Fruit fly (Drosophila melanogaster) whole organism, embryonic: ENCODE data around the gene CG14650.

Source experiments
- CG10321 ChIP-seq: fragments of 200-800 bp; sonication (Bioruptor generic); IDR thresholded peaks from 2 replicates; pipeline ENCODE4 v1.3.6; 2022; ENCODE audit warnings: missing biosample characterization, missing genetic modification characterization
- CG10959 ChIP-seq: fragments of 200-800 bp; sonication (Bioruptor generic); IDR thresholded peaks from 2 replicates; pipeline ENCODE4 v1.3.6; 2022; ENCODE audit warnings: missing biosample characterization, missing genetic modification characterization
- CG11560 ChIP-seq: fragments of 200-800 bp; sonication (Bioruptor generic); IDR thresholded peaks from 3 replicates; pipeline ENCODE4 v1.3.6; 2022; ENCODE audit warnings: missing biosample characterization, missing genetic modification characterization
- CG12299 ChIP-seq: fragments of 200-800 bp; sonication (Bioruptor generic); optimal IDR thresholded peaks from 2 replicates; lab custom pipeline; 2018; ENCODE audit warnings: missing biosample characterization, mild to moderate bottlenecking, missing genetic modification characterization
- CG14860 ChIP-seq: fragments of 200-800 bp; sonication (Bioruptor generic); IDR thresholded peaks from 3 replicates; pipeline ENCODE4 v1.3.6; 2022; ENCODE audit warnings: missing biosample characterization, missing genetic modification characterization; ENCODE audit not compliant: partially characterized antibody
- CG18262 ChIP-seq: fragments of 200-800 bp; optimal IDR thresholded peaks from 3 replicates; lab custom pipeline; 2019; ENCODE audit warnings: missing biosample characterization, mild to moderate bottlenecking, missing genetic modification characterization, moderate library complexity
- CG1832 ChIP-seq: fragments of 200-800 bp; sonication (Bioruptor generic); optimal IDR thresholded peaks from 2 replicates; lab custom pipeline; 2017; ENCODE audit warnings: missing biosample characterization, mild to moderate bottlenecking, missing genetic modification characterization, inconsistent platforms
- CG2129 ChIP-seq: fragments of 200-800 bp; sonication (Bioruptor generic); IDR thresholded peaks from 2 replicates; pipeline ENCODE4 v1.3.6; 2022; ENCODE audit warnings: missing biosample characterization, missing genetic modification characterization; ENCODE audit not compliant: partially characterized antibody
- CG2678 ChIP-seq: fragments of 200-800 bp; sonication (Bioruptor generic); optimal IDR thresholded peaks from 3 replicates; lab custom pipeline; 2019; ENCODE audit warnings: missing biosample characterization, mild to moderate bottlenecking, missing genetic modification characterization, moderate library complexity
- CG31224 ChIP-seq: fragments of 200-800 bp; sonication (Bioruptor generic); IDR thresholded peaks from 2 replicates; pipeline ENCODE4 v1.3.6; 2022; ENCODE audit warnings: missing biosample characterization, missing genetic modification characterization
- CG32767 ChIP-seq: fragments of 200-800 bp; sonication (Bioruptor generic); IDR thresholded peaks from 2 replicates; pipeline ENCODE4 v1.3.6; 2022; ENCODE audit warnings: missing biosample characterization, missing genetic modification characterization
- CG33557 ChIP-seq: fragments of 200-800 bp; sonication (Bioruptor generic); optimal IDR thresholded peaks from 2 replicates; lab custom pipeline; 2019; ENCODE audit warnings: missing biosample characterization, mild to moderate bottlenecking, missing genetic modification characterization, moderate library complexity
- CG34224 ChIP-seq: fragments of 200-800 bp; sonication (Bioruptor generic); IDR thresholded peaks from 3 replicates; pipeline ENCODE4 v1.3.6; 2022; ENCODE audit warnings: missing biosample characterization, missing genetic modification characterization; ENCODE audit not compliant: partially characterized antibody
- CG43689 ChIP-seq: fragments of 200-800 bp; sonication (Bioruptor generic); IDR thresholded peaks from 2 replicates; pipeline ENCODE4 v1.3.6; 2022; ENCODE audit warnings: missing biosample characterization, missing genetic modification characterization
- CG6791 ChIP-seq: fragments of 200-800 bp; sonication (Bioruptor generic); IDR thresholded peaks from 3 replicates; pipeline ENCODE4 v1.3.6; 2022; ENCODE audit warnings: missing biosample characterization, missing genetic modification characterization; ENCODE audit not compliant: partially characterized antibody
- CG8089 ChIP-seq: fragments of 200-800 bp; sonication (Bioruptor generic); optimal IDR thresholded peaks from 3 replicates; lab custom pipeline; 2016; ENCODE audit warnings: missing biosample characterization, missing genetic modification characterization
- CG9437 ChIP-seq: fragments of 200-800 bp; sonication (Bioruptor generic); optimal IDR thresholded peaks from 2 replicates; lab custom pipeline; 2018; ENCODE audit warnings: missing biosample characterization, mild to moderate bottlenecking, missing genetic modification characterization
- E2f2 ChIP-seq: fragments of 200-800 bp; sonication (Bioruptor generic); IDR thresholded peaks from 2 replicates; pipeline ENCODE4 v1.3.6; 2022; ENCODE audit warnings: missing biosample characterization, missing genetic modification characterization
- ERR ChIP-seq: fragments of 200-800 bp; sonication (Bioruptor generic); optimal IDR thresholded peaks from 2 replicates; lab custom pipeline; 2016; ENCODE audit warnings: missing biosample characterization, missing genetic modification characterization
- Fer2 ChIP-seq: fragments of 200-800 bp; sonication (Bioruptor generic); optimal IDR thresholded peaks from 2 replicates; lab custom pipeline; 2018; ENCODE audit warnings: missing biosample characterization, mild to moderate bottlenecking, missing genetic modification characterization, moderate library complexity
- HLH3B ChIP-seq: fragments of 200-800 bp; sonication (Bioruptor generic); IDR thresholded peaks from 2 replicates; pipeline ENCODE4 v1.3.6; 2022; ENCODE audit warnings: missing biosample characterization, missing genetic modification characterization
- HmgZ ChIP-seq: fragments of 200-800 bp; sonication (Bioruptor generic); optimal IDR thresholded peaks from 2 replicates; lab custom pipeline; 2018; ENCODE audit warnings: missing biosample characterization, mild to moderate bottlenecking, missing genetic modification characterization
- MTF-1 ChIP-seq: fragments of 200-800 bp; sonication (Bioruptor generic); optimal IDR thresholded peaks from 2 replicates; lab custom pipeline; 2018; ENCODE audit warnings: missing biosample characterization, mild to moderate bottlenecking, missing genetic modification characterization, borderline replicate concordance
- NK7.1 ChIP-seq: fragments of 200-800 bp; sonication (Bioruptor generic); optimal IDR thresholded peaks from 3 replicates; lab custom pipeline; 2016; ENCODE audit warnings: missing biosample characterization, missing genetic modification characterization
- Nf-YA ChIP-seq: fragments of 200-800 bp; sonication (Bioruptor generic); IDR thresholded peaks from 2 replicates; pipeline ENCODE4 v1.3.6; 2022; ENCODE audit warnings: missing biosample characterization, missing genetic modification characterization
- PHDP ChIP-seq: fragments of 200-800 bp; sonication (Bioruptor generic); optimal IDR thresholded peaks from 3 replicates; lab custom pipeline; 2018; ENCODE audit warnings: missing biosample characterization, mild to moderate bottlenecking, missing genetic modification characterization, moderate library complexity
- Scr ChIP-seq: fragments of 200-800 bp; sonication (Bioruptor generic); IDR thresholded peaks from 2 replicates; pipeline ENCODE4 v1.3.6; 2022; ENCODE audit warnings: missing biosample characterization, missing genetic modification characterization; ENCODE audit not compliant: partially characterized antibody
- Sin3A ChIP-seq: fragments of >200 bp; optimal IDR thresholded peaks from 2 replicates; lab custom pipeline; 2018
- Trl ChIP-seq, 3 experiments: fragments of >200 bp in 2 of 3; fragments of 200-800 bp in 1 of 3; sonication (Bioruptor generic) in 1 of 3; optimal IDR thresholded peaks; 2 replicates in 1 of 3; 3 replicates in 2 of 3; lab custom pipeline; 2016 to 2017; ENCODE audit warnings: missing biosample characterization in 1 of 3, missing genetic modification characterization in 1 of 3
- abd-A ChIP-seq: fragments of 200-800 bp; sonication (Bioruptor generic); optimal IDR thresholded peaks from 3 replicates; lab custom pipeline; 2019; ENCODE audit warnings: missing biosample characterization, mild to moderate bottlenecking, missing genetic modification characterization, moderate library complexity
- ap ChIP-seq: fragments of 200-800 bp; sonication (Bioruptor generic); IDR thresholded peaks from 2 replicates; pipeline ENCODE4 v1.3.6; 2022; ENCODE audit warnings: missing biosample characterization, missing genetic modification characterization
- ase ChIP-seq: fragments of 200-800 bp; sonication (Bioruptor generic); IDR thresholded peaks from 3 replicates; pipeline ENCODE4 v1.3.6; 2022; ENCODE audit warnings: missing biosample characterization, missing genetic modification characterization
- bbx ChIP-seq: fragments of 200-800 bp; sonication (Bioruptor generic); IDR thresholded peaks from 2 replicates; pipeline ENCODE4 v1.3.6; 2022; ENCODE audit warnings: missing biosample characterization, missing genetic modification characterization; ENCODE audit not compliant: partially characterized antibody
- bsh ChIP-seq, 2 experiments: fragments of 200-800 bp; sonication (Bioruptor generic); optimal IDR thresholded peaks; 2 replicates each; lab custom pipeline; 2017 to 2018; ENCODE audit warnings: mild to moderate bottlenecking in 2 of 2, missing biosample characterization in 2 of 2, missing genetic modification characterization in 2 of 2, moderate library complexity in 1 of 2
- ci ChIP-seq: fragments of 200-800 bp; sonication (Bioruptor generic); IDR thresholded peaks from 3 replicates; pipeline ENCODE4 v1.3.6; 2022; ENCODE audit warnings: missing biosample characterization, missing genetic modification characterization
- danr ChIP-seq: fragments of 200-800 bp; sonication (Bioruptor generic); IDR thresholded peaks from 2 replicates; pipeline ENCODE4 v1.3.6; 2022; ENCODE audit warnings: missing biosample characterization, missing genetic modification characterization
- dmrt11E ChIP-seq: fragments of 200-800 bp; sonication (Bioruptor generic); optimal IDR thresholded peaks from 3 replicates; lab custom pipeline; 2018; ENCODE audit warnings: missing biosample characterization, mild to moderate bottlenecking, missing genetic modification characterization, moderate library complexity
- en ChIP-seq: fragments of 200-800 bp; sonication (Bioruptor generic); optimal IDR thresholded peaks from 2 replicates; lab custom pipeline; 2016; ENCODE audit warnings: missing biosample characterization, missing genetic modification characterization
- fu2 ChIP-seq: fragments of 200-800 bp; sonication (Bioruptor generic); optimal IDR thresholded peaks from 2 replicates; lab custom pipeline; 2016; ENCODE audit warnings: missing biosample characterization, missing genetic modification characterization
- gsb-n ChIP-seq: fragments of 200-800 bp; sonication (Bioruptor generic); optimal IDR thresholded peaks from 3 replicates; lab custom pipeline; 2018; ENCODE audit warnings: missing biosample characterization, mild to moderate bottlenecking, missing genetic modification characterization
- hbn ChIP-seq: fragments of 200-800 bp; sonication (Bioruptor generic); IDR thresholded peaks from 2 replicates; pipeline ENCODE4 v1.3.6; 2022; ENCODE audit warnings: missing biosample characterization, missing genetic modification characterization; ENCODE audit not compliant: partially characterized antibody
- hkb ChIP-seq, 2 experiments: fragments of 200-800 bp in 1 of 2; fragments of >200 bp in 1 of 2; sonication (Bioruptor generic) in 1 of 2; IDR thresholded peaks in 1 of 2; optimal IDR thresholded peaks in 1 of 2; 2 replicates each; pipeline versions ENCODE4 v1.3.6 to Lab custom; 2017 to 2022; ENCODE audit warnings: missing biosample characterization in 1 of 2, missing genetic modification characterization in 1 of 2
- kah ChIP-seq: fragments of 200-800 bp; sonication (Bioruptor generic); optimal IDR thresholded peaks from 2 replicates; lab custom pipeline; 2018; ENCODE audit warnings: missing biosample characterization, mild to moderate bottlenecking, missing genetic modification characterization
- oc ChIP-seq: fragments of 200-800 bp; sonication (Bioruptor generic); optimal IDR thresholded peaks from 2 replicates; lab custom pipeline; 2018; ENCODE audit warnings: missing biosample characterization, mild to moderate bottlenecking, missing genetic modification characterization, moderate library complexity
- shn ChIP-seq: fragments of 200-800 bp; sonication (Bioruptor generic); optimal IDR thresholded peaks from 3 replicates; lab custom pipeline; 2016; ENCODE audit warnings: missing biosample characterization, missing genetic modification characterization
- stwl ChIP-seq: fragments of 200-800 bp; sonication (Bioruptor generic); optimal IDR thresholded peaks from 3 replicates; lab custom pipeline; 2018; ENCODE audit warnings: missing biosample characterization, mild to moderate bottlenecking, missing genetic modification characterization, moderate library complexity
- sug ChIP-seq: fragments of 200-800 bp; optimal IDR thresholded peaks from 2 replicates; lab custom pipeline; 2019; ENCODE audit warnings: missing biosample characterization, mild to moderate bottlenecking, missing genetic modification characterization, moderate library complexity
- tgo ChIP-seq: fragments of 200-800 bp; sonication (Bioruptor generic); IDR thresholded peaks from 3 replicates; pipeline ENCODE4 v1.3.6; 2022; ENCODE audit warnings: missing biosample characterization, missing genetic modification characterization
- vvl ChIP-seq: fragments of 200-800 bp; sonication (Bioruptor generic); IDR thresholded peaks from 2 replicates; pipeline ENCODE4 v1.3.6; 2022; ENCODE audit warnings: missing biosample characterization, missing genetic modification characterization

CG14650 gene

DNA sequence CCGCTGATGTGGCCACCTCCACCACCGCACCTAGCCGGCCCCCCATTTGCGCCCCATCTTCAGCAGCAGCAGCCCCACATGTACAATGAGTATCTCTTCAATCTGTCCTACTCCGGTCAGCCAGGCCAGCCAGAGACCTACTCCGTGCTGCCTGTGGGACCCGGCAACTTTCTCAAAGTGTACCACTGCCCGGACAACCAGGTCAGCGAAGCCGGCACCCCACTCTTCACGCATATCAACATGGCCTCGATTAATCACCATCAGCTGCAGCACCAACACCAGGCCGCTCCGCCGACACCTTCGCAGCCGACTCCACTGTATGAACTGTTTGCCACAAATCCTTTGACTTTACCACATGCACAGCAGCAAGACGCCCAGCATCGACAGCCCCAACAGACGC is 630 bp downstream of the CG14650 start:
- TF ChIP-seq CG8089 (GFP tag; lab: Kevin White, UChicago): no peak
- no peak for TF ChIP-seq CG1832 (GFP tag; lab: Kevin White, UChicago)
- TF ChIP-seq Fer2 (tag; lab: Kevin White, UChicago): no peak
- no peak for TF ChIP-seq bbx (GFP tag; lab: Robert Waterston, UW)
- TF ChIP-seq CG33557 (GFP tag; lab: Kevin White, UChicago): no peak
- TF ChIP-seq NK7.1 (GFP tag; lab: Kevin White, UChicago): no peak
- TF ChIP-seq, all 482 proteins: peak for 0

- TF ChIP-seq ERR (no peak), vvl (GFP tag; lab: Robert Waterston, UW) (no peak), HmgZ (tag; lab: Kevin White, UChicago) (no peak), shn (GFP tag; lab: Kevin White, UChicago) (no peak), Sin3A (lab: Kevin White, UChicago) (no peak), CG9437 (GFP tag; lab: Kevin White, UChicago) (peak; percentile 74), CG31224 (GFP tag; lab: Robert Waterston, UW) (no peak), bsh (GFP tag; optimal IDR thresholded peaks at IDR 0.05; lab: Kevin White, UChicago) (no peak), Scr (GFP tag; lab: Robert Waterston, UW) (peak; percentile 27; the same call in 1 of the 2 replicates), CG18262 (tag; lab: Kevin White, UChicago) (no peak), hkb (optimal IDR thresholded peaks at IDR 0.05; lab: Kevin White, UChicago) (no peak), hkb (GFP tag; IDR thresholded peaks at IDR 0.05; lab: Robert Waterston, UW) (no peak), HLH3B (GFP tag; lab: Robert Waterston, UW) (no peak), MTF-1 (GFP tag; lab: Kevin White, UChicago) (no peak), dmrt11E (tag; lab: Kevin White, UChicago) (no peak), gsb-n (no peak), Nf-YA (GFP tag; lab: Robert Waterston, UW) (no peak), en (GFP tag; lab: Kevin White, UChicago) (no peak), hbn (GFP tag; lab: Robert Waterston, UW) (no peak), fu2 (GFP tag; lab: Kevin White, UChicago) (no peak), CG32767 (GFP tag; lab: Robert Waterston, UW) (no peak), CG11560 (tag; lab: Robert Waterston, UW) (no peak), CG2129 (no peak), tgo (GFP tag; lab: Robert Waterston, UW) (no peak), CG14860 (peak; percentile 37; the same call in 1 of the 3 replicates), PHDP (tag; lab: Kevin White, UChicago) (no peak), CG6791 (no peak), CG34224 (GFP tag; lab: Robert Waterston, UW) (no peak), CG2678 (no peak), abd-A (tag; lab: Kevin White, UChicago) (no peak), ap (GFP tag; lab: Robert Waterston, UW) (no peak), stwl (tag; lab: Kevin White, UChicago) (no peak), ase (no peak), CG10321 (GFP tag; lab: Robert Waterston, UW) (no peak), Trl (optimal IDR thresholded peaks at IDR 0.05; lab: Kevin White, UChicago) (no peak), Trl (GFP tag; optimal IDR thresholded peaks at IDR 0.05; lab: Kevin White, UChicago) (no peak), E2f2 (GFP tag; lab: Robert Waterston, UW) (no peak), ci (GFP tag; lab: Robert Waterston, UW) (no peak), oc (tag; lab: Kevin White, UChicago) (no peak), CG10959 (GFP tag; lab: Robert Waterston, UW) (no peak), CG12299 (tag; lab: Kevin White, UChicago) (no peak), kah (GFP tag; lab: Kevin White, UChicago) (no peak), danr (GFP tag; lab: Robert Waterston, UW) (no peak), sug (tag; lab: Kevin White, UChicago) (peak; percentile 16), CG43689 (no peak)
Observed at dm6 chr3R:4445083-4445482, 7.9 kb downstream of the CG14650 start.
